Worm (Caenorhabditis elegans): Measurements from ENCODE around the gene acox-1.6.

- TF ChIP-seq ama-1 (optimal IDR thresholded peaks at IDR 0.05) (no peak), hlh-30 (tag; optimal IDR thresholded peaks at IDR 0.05; ENCODE audit: insufficient read depth) (no peak), dve-1 (tag; optimal IDR thresholded peaks at IDR 0.05) (no peak)
Measured at ce11 chrX:15849397-15849935, 11.1 kb upstream of the acox-1.6 start, which contains the start of gene acl-1.

All from whole organism, late embryonic.